Fruit fly (Drosophila melanogaster): ENCODE data around the gene CG7611.

Gene CG7611

DNA sequence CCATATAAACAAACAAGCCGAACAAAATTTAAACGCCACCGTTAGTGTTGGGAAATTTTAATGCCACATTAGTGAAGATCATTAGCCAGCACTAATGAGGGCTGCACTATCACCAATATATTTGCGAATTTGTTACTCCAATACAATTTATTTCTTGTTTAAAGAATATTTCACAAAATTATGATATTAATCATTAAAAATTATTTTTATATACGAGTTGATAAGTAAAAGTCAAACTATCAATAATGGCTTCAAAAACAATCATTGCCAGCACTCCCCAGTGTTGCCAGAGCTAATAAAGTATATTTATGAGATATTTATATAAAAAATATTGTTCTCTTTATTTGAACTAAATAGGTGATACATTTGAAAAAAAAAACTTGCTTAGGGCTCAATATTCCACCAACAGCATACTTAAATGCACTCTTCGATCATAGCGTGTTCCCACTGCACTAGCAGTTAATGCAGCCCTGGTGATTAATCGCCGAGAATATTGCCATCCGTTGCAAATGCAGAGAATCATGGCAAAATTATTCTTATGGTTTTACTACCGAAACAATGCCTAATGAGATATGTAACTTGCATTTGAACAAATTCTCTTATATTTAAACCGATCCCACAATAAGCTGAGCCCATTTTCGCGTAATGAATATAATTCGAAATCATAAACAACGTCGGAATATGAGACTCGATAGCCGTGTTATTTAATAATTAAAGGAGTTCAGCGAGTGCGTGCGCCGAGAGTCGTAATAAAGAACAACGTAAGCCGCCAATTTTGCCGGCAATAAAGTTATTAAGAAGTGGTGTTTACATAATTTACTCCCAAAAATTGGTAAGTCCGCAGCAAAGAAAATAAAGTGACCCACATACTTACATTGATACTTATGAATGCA lies 6.9 kb upstream of the CG7611 start, which contains the start of the genes SAK and Cdk12:
Gene SAK (minus strand): TSS at position 65 of the 893 bp plus-strand sequence.
Gene Cdk12 (plus strand): TSS at position 484 of the 893 bp plus-strand sequence.
- TF ChIP-seq CG14655 (GFP tag; optimal IDR thresholded peaks at IDR 0.05) (peak; percentile 87), CG8301 (tag; optimal IDR thresholded peaks at IDR 0.05) (peak; percentile 56), EcR (GFP tag; optimal IDR thresholded peaks at IDR 0.05) (no peak), CG12605 (GFP tag; IDR thresholded peaks at IDR 0.05) (0 out of 2 replicates have a peak, but pooled peaks have one; percentile 42), CG34367 (tag; optimal IDR thresholded peaks at IDR 0.05) (peak; percentile 70), CG4496 (GFP tag; IDR thresholded peaks at IDR 0.05) (peak; percentile 84), D1 (tag; optimal IDR thresholded peaks at IDR 0.05) (no peak), CG32121 (GFP tag; IDR thresholded peaks at IDR 0.05) (peak; percentile 77), CG8159 (tag; optimal IDR thresholded peaks at IDR 0.05) (peak; percentile 84), CG17806 (tag; optimal IDR thresholded peaks at IDR 0.05) (peak; percentile 72), rn (GFP tag; IDR thresholded peaks at IDR 0.05) (no peak; the same call in 1 of the 2 replicates), Pif1B (GFP tag; optimal IDR thresholded peaks at IDR 0.05) (peak; percentile 80), Snoo (tag; optimal IDR thresholded peaks at IDR 0.05) (peak; percentile 77), CG10348 (GFP tag; IDR thresholded peaks at IDR 0.05) (peak; percentile 55; the same call in 1 of the 2 replicates), Pif1A (GFP tag; optimal IDR thresholded peaks at IDR 0.05) (peak; percentile 67), CG15710 (tag; optimal IDR thresholded peaks at IDR 0.05) (peak; percentile 79), CG9948 (tag; optimal IDR thresholded peaks at IDR 0.05) (peak; percentile 74), Ets98B (GFP tag; IDR thresholded peaks at IDR 0.05) (peak; percentile 72), CG13204 (GFP tag; optimal IDR thresholded peaks at IDR 0.05) (no peak), gl (tag; optimal IDR thresholded peaks at IDR 0.05) (no peak), fd96Ca (GFP tag; IDR thresholded peaks at IDR 0.05) (peak; percentile 69; the same call in 2 of the 3 replicates)

DNA sequence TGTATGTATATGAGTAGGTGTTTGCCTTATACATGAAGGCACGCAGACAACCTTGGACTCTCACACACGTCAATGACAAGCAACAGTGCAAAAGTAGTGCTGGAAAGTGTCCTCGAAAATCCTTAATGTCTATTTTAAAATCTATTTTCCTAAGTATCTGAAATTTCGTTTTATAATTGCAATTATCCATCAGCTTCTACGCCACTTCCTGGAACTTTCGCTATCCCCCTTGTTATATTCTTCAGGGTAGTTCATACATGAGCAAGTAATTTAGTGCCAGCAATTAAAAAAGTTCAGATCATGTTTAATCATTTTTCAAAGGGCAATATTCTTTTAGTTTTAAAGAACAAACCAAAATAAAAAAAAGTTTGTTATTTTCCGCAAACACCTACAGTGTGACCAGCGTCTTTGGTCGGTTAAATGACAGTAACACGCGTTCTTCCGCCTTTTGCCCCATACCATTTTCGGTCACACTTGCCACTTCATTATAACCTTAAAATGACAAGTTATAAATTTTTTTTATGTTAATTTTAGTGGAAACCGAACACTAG lies 6.2 kb upstream of the CG7611 start:
- TF ChIP-seq CG32121 (GFP tag; IDR thresholded peaks at IDR 0.05), result 0 out of 2 replicates have a peak, but pooled peaks have one; percentile 39
- no peak for TF ChIP-seq CG13204 (GFP tag; optimal IDR thresholded peaks at IDR 0.05)
- TF ChIP-seq fd96Ca (GFP tag; IDR thresholded peaks at IDR 0.05), result 0 out of 3 replicates have a peak, but pooled peaks have one; percentile 6
- TF ChIP-seq CG17806 (tag; optimal IDR thresholded peaks at IDR 0.05), result peak; percentile 4
- peak; percentile 33; the same call in 1 of the 2 replicates for TF ChIP-seq Ets98B (GFP tag; IDR thresholded peaks at IDR 0.05)
- peak; percentile 22 for TF ChIP-seq CG8301 (tag; optimal IDR thresholded peaks at IDR 0.05)
- peak; percentile 77 for TF ChIP-seq EcR (GFP tag; optimal IDR thresholded peaks at IDR 0.05)
- peak; percentile 28 for TF ChIP-seq CG8159 (tag; optimal IDR thresholded peaks at IDR 0.05)
- peak; percentile 8 for TF ChIP-seq CG9948 (tag; optimal IDR thresholded peaks at IDR 0.05)
- no peak for TF ChIP-seq CG10348 (GFP tag; IDR thresholded peaks at IDR 0.05)
- TF ChIP-seq D1 (tag; optimal IDR thresholded peaks at IDR 0.05), result no peak
- TF ChIP-seq CG12605 (GFP tag; IDR thresholded peaks at IDR 0.05), result 0 out of 2 replicates have a peak, but pooled peaks have one; percentile 39
- peak; percentile 13 for TF ChIP-seq CG15710 (tag; optimal IDR thresholded peaks at IDR 0.05)
- TF ChIP-seq Pif1B (GFP tag; optimal IDR thresholded peaks at IDR 0.05), result peak; percentile 16
- no peak for TF ChIP-seq CG34367 (tag; optimal IDR thresholded peaks at IDR 0.05)
- no peak for TF ChIP-seq rn (GFP tag; IDR thresholded peaks at IDR 0.05)
- peak; percentile 28 for TF ChIP-seq CG14655 (GFP tag; optimal IDR thresholded peaks at IDR 0.05)
- TF ChIP-seq gl (tag; optimal IDR thresholded peaks at IDR 0.05), result no peak
- TF ChIP-seq Snoo (tag; optimal IDR thresholded peaks at IDR 0.05), result peak; percentile 13
- peak; percentile 36 for TF ChIP-seq Pif1A (GFP tag; optimal IDR thresholded peaks at IDR 0.05)

DNA sequence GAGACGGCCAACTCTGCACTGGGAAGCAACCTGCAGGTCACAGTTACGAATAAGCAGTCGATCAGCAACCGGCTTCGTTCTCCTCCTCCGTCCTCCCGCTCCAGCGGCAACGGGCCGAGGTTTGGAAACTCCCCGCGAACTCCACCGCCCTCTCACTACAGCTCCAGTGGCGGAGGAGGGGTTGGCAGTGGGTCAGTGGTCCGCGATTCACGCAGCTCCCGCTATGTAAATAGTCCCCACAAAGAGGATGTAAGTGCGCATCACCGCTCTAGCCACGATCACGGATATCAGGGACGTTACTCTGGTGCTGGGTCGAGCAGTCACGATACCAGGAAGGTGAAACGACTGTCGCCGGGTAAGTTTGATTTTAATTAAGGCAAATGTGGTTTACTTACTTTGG lies 4.6 kb upstream of the CG7611 start:
- TF ChIP-seq CG15710 (tag; optimal IDR thresholded peaks at IDR 0.05), result no peak
- TF ChIP-seq CG17806 (tag; optimal IDR thresholded peaks at IDR 0.05), result no peak
- TF ChIP-seq Snoo (tag; optimal IDR thresholded peaks at IDR 0.05), result no peak
- no peak for TF ChIP-seq CG9948 (tag; optimal IDR thresholded peaks at IDR 0.05)
- no peak for TF ChIP-seq fd96Ca (GFP tag; IDR thresholded peaks at IDR 0.05)
- TF ChIP-seq D1 (tag; optimal IDR thresholded peaks at IDR 0.05), result no peak
- TF ChIP-seq CG34367 (tag; optimal IDR thresholded peaks at IDR 0.05), result no peak

DNA sequence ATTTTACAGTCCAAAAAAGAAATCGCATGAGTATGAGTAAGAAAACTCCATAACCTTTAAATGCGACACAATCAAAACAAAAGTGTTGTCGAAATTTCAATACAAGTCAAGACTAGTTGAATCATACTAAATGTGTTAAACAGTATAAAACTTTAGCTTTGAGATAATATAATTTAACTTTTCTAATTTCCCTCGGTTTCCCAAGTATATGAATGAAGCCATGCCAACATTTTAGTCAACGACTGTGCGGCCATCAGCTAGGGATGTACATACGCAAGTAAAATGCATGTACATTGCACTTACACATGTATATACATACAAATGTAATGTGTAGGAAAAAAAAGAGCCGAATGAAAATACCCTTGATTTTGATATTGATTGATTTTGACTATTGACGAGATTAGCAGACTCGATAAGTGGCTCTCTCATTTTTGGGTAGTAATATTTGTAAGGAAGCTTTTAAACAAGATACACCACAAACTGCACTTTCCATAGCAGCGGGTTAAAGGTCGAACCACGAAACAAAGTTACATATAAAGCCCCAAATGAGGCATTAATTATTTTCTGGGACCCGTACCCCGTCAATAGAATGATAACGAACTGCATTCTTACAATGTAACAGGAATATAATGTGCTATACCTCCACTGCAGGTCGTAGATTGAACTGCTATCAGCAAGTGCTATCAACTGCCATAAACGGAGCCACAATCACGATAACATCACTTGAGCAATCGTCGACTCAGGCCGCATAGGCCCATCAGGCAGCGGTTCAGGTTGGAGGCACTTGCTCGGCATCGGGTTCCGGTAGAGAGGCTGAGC lies 1.3 kb downstream of the CG7611 start:
- TF ChIP-seq CG8159 (tag; optimal IDR thresholded peaks at IDR 0.05), result no peak
- TF ChIP-seq CG32121 (GFP tag; IDR thresholded peaks at IDR 0.05), result peak; percentile 67
- no peak for TF ChIP-seq CG13204 (GFP tag; optimal IDR thresholded peaks at IDR 0.05)
- peak; percentile 16 for TF ChIP-seq Snoo (tag; optimal IDR thresholded peaks at IDR 0.05)
- TF ChIP-seq gl (tag; optimal IDR thresholded peaks at IDR 0.05), result no peak
- peak; percentile 38 for TF ChIP-seq CG17806 (tag; optimal IDR thresholded peaks at IDR 0.05)
- no peak for TF ChIP-seq CG14655 (GFP tag; optimal IDR thresholded peaks at IDR 0.05)
- no peak for TF ChIP-seq CG12605 (GFP tag; IDR thresholded peaks at IDR 0.05)
- peak; percentile 33 for TF ChIP-seq CG15710 (tag; optimal IDR thresholded peaks at IDR 0.05)
- peak; percentile 60 for TF ChIP-seq Ets98B (GFP tag; IDR thresholded peaks at IDR 0.05)
- TF ChIP-seq CG10348 (GFP tag; IDR thresholded peaks at IDR 0.05), result no peak
- no peak; the same call in 2 of the 3 replicates for TF ChIP-seq CG4496 (GFP tag; IDR thresholded peaks at IDR 0.05)
- peak; percentile 54 for TF ChIP-seq Pif1B (GFP tag; optimal IDR thresholded peaks at IDR 0.05)
- no peak; the same call in 1 of the 2 replicates for TF ChIP-seq rn (GFP tag; IDR thresholded peaks at IDR 0.05)
- TF ChIP-seq EcR (GFP tag; optimal IDR thresholded peaks at IDR 0.05), result no peak
- TF ChIP-seq CG9948 (tag; optimal IDR thresholded peaks at IDR 0.05), result peak; percentile 4
- TF ChIP-seq D1 (tag; optimal IDR thresholded peaks at IDR 0.05), result no peak
- TF ChIP-seq CG8301 (tag; optimal IDR thresholded peaks at IDR 0.05), result peak; percentile 44

Measured in whole organism, pupa.